Worm (Caenorhabditis elegans) whole organism, L4/young adult: ENCODE data around the gene F41E6.7.

Source experiments
- W03F9.2 ChIP-seq: fragments of 150-350 bp; optimal IDR thresholded peaks from 2 replicates; lab custom pipeline; 2014; ENCODE audit warnings: missing biosample characterization, missing genetic modification characterization
- dao-5 ChIP-seq: sonication (generic microtip); optimal IDR thresholded peaks from 2 replicates; lab custom pipeline; 2016; ENCODE audit warnings: missing genotype, missing genetic modification characterization, moderate library complexity, missing compliant biosample characterization
- him-1 ChIP-seq: sonication (generic microtip); optimal IDR thresholded peaks from 2 replicates; lab custom pipeline; 2016; ENCODE audit warnings: missing genotype, missing genetic modification reagents, missing genetic modification characterization, missing compliant biosample characterization

F41E6.7 gene

DNA sequence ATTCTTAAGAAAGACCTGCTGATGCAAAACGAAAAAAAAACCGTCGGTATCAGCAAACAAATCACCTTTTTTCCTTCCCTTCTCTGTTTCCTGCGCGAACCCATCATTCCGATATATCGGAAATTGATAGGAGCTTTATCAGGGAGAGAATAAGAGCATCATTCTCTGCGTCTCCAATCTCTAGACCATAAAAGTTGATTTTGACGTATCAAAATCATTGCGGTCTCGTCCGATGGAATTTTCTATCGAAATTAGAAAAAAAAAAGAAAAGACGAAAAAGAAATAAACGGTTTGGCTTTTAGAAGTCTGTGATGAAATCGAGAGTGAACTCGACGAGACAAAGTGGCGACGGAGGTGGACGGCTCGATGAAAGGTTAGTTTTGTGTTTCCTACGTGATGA, 50.1 kb downstream of the F41E6.7 start, which contains the start of gene stdh-4:
Gene stdh-4 (plus strand): TSS at position 301 of the 400 bp plus-strand sequence.
- TF ChIP-seq dao-5 (tag; lab: Kevin White, UChicago), result no peak
- TF ChIP-seq him-1 (tag; lab: Kevin White, UChicago), result no peak
- no peak for TF ChIP-seq W03F9.2 (tag; lab: Kevin White, UChicago)
